Fruit fly (Drosophila melanogaster): ENCODE data around the gene CG14830.

DNA sequence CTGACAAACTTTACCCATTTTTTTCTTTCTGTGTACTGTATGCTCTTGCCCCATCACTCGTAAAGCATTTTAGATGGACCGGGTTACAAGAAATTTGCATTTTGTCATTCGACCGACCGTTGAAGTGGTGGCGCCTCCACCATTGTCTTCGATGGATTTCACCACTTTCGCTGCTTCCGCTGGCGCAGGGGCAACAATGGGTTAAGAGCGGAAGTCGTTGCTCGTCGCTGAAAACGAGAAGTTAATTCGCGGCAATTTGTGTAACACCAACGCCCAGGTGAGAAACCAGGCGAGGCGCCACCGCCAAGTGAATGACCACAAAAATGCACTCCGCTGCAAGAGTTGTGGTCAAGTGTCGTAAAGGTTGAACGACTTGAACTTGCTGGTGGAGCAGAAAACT is 9.0 kb downstream of the CG14830 start:
- TF ChIP-seq CG11294 (GFP tag; IDR thresholded peaks at IDR 0.05) (no peak), OdsH (GFP tag; optimal IDR thresholded peaks at IDR 0.05) (no peak), fd59A (GFP tag; optimal IDR thresholded peaks at IDR 0.05) (no peak), CG8632 (GFP tag; optimal IDR thresholded peaks at IDR 0.05) (no peak), CG3919 (GFP tag; optimal IDR thresholded peaks at IDR 0.05) (no peak), CG34406 (GFP tag; optimal IDR thresholded peaks at IDR 0.05) (no peak), CG10669 (GFP tag; optimal IDR thresholded peaks at IDR 0.05) (no peak), Hr39 (GFP tag; optimal IDR thresholded peaks at IDR 0.05) (no peak), Eip75B (GFP tag; optimal IDR thresholded peaks at IDR 0.05) (no peak), CG16779 (tag; optimal IDR thresholded peaks at IDR 0.05) (no peak), Sox14 (GFP tag; optimal IDR thresholded peaks at IDR 0.05) (no peak)

Data from whole organism, prepupa.